Worm (Caenorhabditis elegans) whole organism, mixed stage, embryonic: Measurements from ENCODE around the gene egal-1.
A peak's percentile ranks its signal among the peaks of the same experiment; 100 is the strongest.

Source experiments
- bed-3 ChIP-seq: fragments of 200-800 bp; sonication (Bioruptor generic); optimal IDR thresholded peaks from 3 replicates; lab custom pipeline; 2018; ENCODE audit warnings: mild to moderate bottlenecking, missing genetic modification characterization, moderate library complexity, missing compliant biosample characterization
- blmp-1 ChIP-seq: fragments of 150-350 bp; optimal IDR thresholded peaks from 2 replicates; lab custom pipeline; 2014; ENCODE audit warnings: missing biosample characterization, missing genetic modification characterization
- ceh-39 ChIP-seq: fragments of 150-350 bp; optimal IDR thresholded peaks from 2 replicates; lab custom pipeline; 2014; ENCODE audit warnings: missing biosample characterization, missing genetic modification characterization
- ceh-43 ChIP-seq: fragments of 200-800 bp; sonication (Bioruptor generic); optimal IDR thresholded peaks from 2 replicates; lab custom pipeline; 2018; ENCODE audit warnings: mild to moderate bottlenecking, missing genetic modification characterization, moderate library complexity, missing compliant biosample characterization
- ceh-83 ChIP-seq: fragments of 200-800 bp; sonication (Bioruptor generic); optimal IDR thresholded peaks from 2 replicates; lab custom pipeline; 2018; ENCODE audit warnings: mild to moderate bottlenecking, missing genetic modification characterization, missing compliant biosample characterization
- ces-1 ChIP-seq: fragments of 150-350 bp; optimal IDR thresholded peaks from 2 replicates; lab custom pipeline; 2014; ENCODE audit warnings: missing biosample characterization, missing genetic modification reagents, missing genetic modification characterization
- cnd-1 ChIP-seq: fragments of 200-800 bp; sonication (Bioruptor generic); optimal IDR thresholded peaks from 2 replicates; lab custom pipeline; 2018; ENCODE audit warnings: mild to moderate bottlenecking, missing genetic modification characterization, missing compliant biosample characterization
- drap-1 ChIP-seq: fragments of 200-800 bp; sonication (Bioruptor generic); optimal IDR thresholded peaks from 3 replicates; lab custom pipeline; 2018; ENCODE audit warnings: mild to moderate bottlenecking, missing genetic modification characterization, missing compliant biosample characterization
- elt-1 ChIP-seq: sonication (generic microtip); optimal IDR thresholded peaks from 2 replicates; lab custom pipeline; 2017; ENCODE audit warnings: missing genetic modification characterization, mild to moderate bottlenecking, missing compliant biosample characterization, antibody characterized with exemption, moderate library complexity, borderline replicate concordance; ENCODE audit not compliant: insufficient read depth
- flh-1 ChIP-seq: fragments of 200-800 bp; sonication (Bioruptor generic); optimal IDR thresholded peaks from 2 replicates; lab custom pipeline; 2018; ENCODE audit warnings: mild to moderate bottlenecking, missing genetic modification characterization, moderate library complexity, missing compliant biosample characterization
- hlh-1 ChIP-seq: fragments of 150-350 bp; optimal IDR thresholded peaks from 2 replicates; lab custom pipeline; 2014; ENCODE audit warnings: missing biosample characterization, missing genetic modification reagents, missing genetic modification characterization
- lin-13 ChIP-seq: fragments of 150-350 bp; optimal IDR thresholded peaks from 2 replicates; lab custom pipeline; 2014; ENCODE audit warnings: missing biosample characterization, missing genetic modification characterization
- lsy-2 ChIP-seq: fragments of 150-350 bp; optimal IDR thresholded peaks from 2 replicates; lab custom pipeline; 2014; ENCODE audit warnings: missing biosample characterization, missing genetic modification characterization
- mab-5 ChIP-seq: fragments of 150-350 bp; optimal IDR thresholded peaks from 2 replicates; lab custom pipeline; 2014; ENCODE audit warnings: missing biosample characterization, missing genetic modification characterization
- mep-1 ChIP-seq: fragments of 150-350 bp; optimal IDR thresholded peaks from 2 replicates; lab custom pipeline; 2017; ENCODE audit warnings: missing biosample characterization, missing genetic modification reagents, missing genetic modification characterization, inconsistent platforms
- mls-2 ChIP-seq: sonication (generic microtip); optimal IDR thresholded peaks from 2 replicates; lab custom pipeline; 2016; ENCODE audit warnings: mild to moderate bottlenecking, missing genetic modification characterization, moderate library complexity, missing compliant biosample characterization
- nhr-12 ChIP-seq: fragments of 150-350 bp; optimal IDR thresholded peaks from 2 replicates; lab custom pipeline; 2014; ENCODE audit warnings: missing biosample characterization, missing genetic modification characterization
- nhr-2 ChIP-seq: fragments of 150-350 bp; optimal IDR thresholded peaks from 2 replicates; lab custom pipeline; 2014; ENCODE audit warnings: missing biosample characterization, missing genetic modification characterization
- nhr-237 ChIP-seq: fragments of 150-350 bp; optimal IDR thresholded peaks from 2 replicates; lab custom pipeline; 2014; ENCODE audit warnings: missing biosample characterization, missing genetic modification characterization
- nhr-28 ChIP-seq: fragments of 150-350 bp; optimal IDR thresholded peaks from 2 replicates; lab custom pipeline; 2014; ENCODE audit warnings: missing biosample characterization, missing genetic modification characterization
- nhr-76 ChIP-seq: sonication (generic microtip); optimal IDR thresholded peaks from 2 replicates; lab custom pipeline; 2017; ENCODE audit warnings: missing biosample characterization, missing genetic modification characterization
- pha-4 ChIP-seq: fragments of 150-350 bp; optimal IDR thresholded peaks from 2 replicates; lab custom pipeline; 2018; ENCODE audit warnings: missing biosample characterization, missing genetic modification reagents, missing genetic modification characterization
- sem-2 ChIP-seq: fragments of 200-800 bp; sonication (Bioruptor generic); optimal IDR thresholded peaks from 2 replicates; lab custom pipeline; 2018; ENCODE audit warnings: mild to moderate bottlenecking, missing genetic modification characterization, missing compliant biosample characterization
- tbx-8 ChIP-seq: fragments of 200-800 bp; sonication (Bioruptor generic); optimal IDR thresholded peaks from 2 replicates; lab custom pipeline; 2018; ENCODE audit warnings: mild to moderate bottlenecking, missing genetic modification characterization, moderate library complexity, missing compliant biosample characterization
- unc-39 ChIP-seq: fragments of 150-350 bp; optimal IDR thresholded peaks from 2 replicates; lab custom pipeline; 2014; ENCODE audit warnings: missing biosample characterization, missing genetic modification characterization
- unc-62 ChIP-seq: fragments of 150-350 bp; optimal IDR thresholded peaks from 2 replicates; lab custom pipeline; 2014; ENCODE audit warnings: missing biosample characterization, missing genetic modification reagents, missing genetic modification characterization
- zip-8 ChIP-seq: fragments of 150-350 bp; optimal IDR thresholded peaks from 2 replicates; lab custom pipeline; 2014; ENCODE audit warnings: missing biosample characterization, missing genetic modification characterization

egal-1 gene

DNA sequence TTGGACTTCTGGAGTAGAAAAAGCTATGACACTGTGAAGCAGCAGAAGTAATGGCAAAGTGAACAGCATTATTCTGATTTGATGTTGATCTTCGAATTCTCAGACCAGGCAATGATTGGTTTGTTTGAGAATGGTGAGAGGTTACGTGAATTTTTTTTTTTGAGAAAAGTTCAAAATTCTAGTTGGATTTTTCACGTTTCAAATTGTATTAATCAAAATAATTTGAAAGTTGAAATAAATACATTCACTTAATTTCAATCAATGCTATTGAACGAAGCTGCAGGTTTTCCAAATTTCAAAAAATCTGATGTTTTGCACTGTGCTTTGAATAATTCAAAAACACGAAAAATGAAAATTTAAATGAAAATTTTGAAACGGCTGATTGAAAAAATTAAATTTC, 27.9 kb upstream of the egal-1 start, which contains the start of gene C31H1.5:
TSS of gene C31H1.5 (minus strand) at position 101 of the 400 bp plus-strand sequence.
- TF ChIP-seq zip-8 (tag; lab: Kevin White, UChicago) (no peak), lin-13 (no peak), unc-62 (GFP tag; lab: Kevin White, UChicago) (no peak), mab-5 (tag; lab: Kevin White, UChicago) (no peak), drap-1 (GFP tag; lab: Kevin White, UChicago) (no peak), mls-2 (tag; lab: Kevin White, UChicago) (no peak), sem-2 (GFP tag; lab: Kevin White, UChicago) (no peak)

DNA sequence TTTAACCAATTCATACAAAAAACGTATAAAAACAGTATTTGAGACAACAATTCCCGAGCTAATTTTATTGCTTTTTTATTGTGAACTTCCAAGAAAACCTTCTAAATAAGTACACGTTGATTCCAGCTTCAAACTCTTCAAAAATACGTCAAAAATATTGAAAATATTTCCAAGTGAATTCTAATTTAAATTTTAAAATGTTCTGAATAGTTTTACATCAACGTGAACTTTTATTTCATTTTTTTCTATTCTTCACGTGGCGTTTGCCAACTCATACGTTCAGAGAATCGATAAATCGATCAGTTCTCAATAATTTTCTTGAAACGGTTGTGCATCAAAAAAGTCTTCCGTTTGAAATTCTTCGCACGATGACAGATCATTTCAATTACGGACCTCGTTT, 27.4 kb upstream of the egal-1 start, which contains the start of gene C31H1.1:
TSS of gene C31H1.1 (plus strand) at position 301 of the 400 bp plus-strand sequence.
- TF ChIP-seq ceh-83 (GFP tag; lab: Kevin White, UChicago), result no peak
- TF ChIP-seq, all 35 proteins: peak for 0

DNA sequence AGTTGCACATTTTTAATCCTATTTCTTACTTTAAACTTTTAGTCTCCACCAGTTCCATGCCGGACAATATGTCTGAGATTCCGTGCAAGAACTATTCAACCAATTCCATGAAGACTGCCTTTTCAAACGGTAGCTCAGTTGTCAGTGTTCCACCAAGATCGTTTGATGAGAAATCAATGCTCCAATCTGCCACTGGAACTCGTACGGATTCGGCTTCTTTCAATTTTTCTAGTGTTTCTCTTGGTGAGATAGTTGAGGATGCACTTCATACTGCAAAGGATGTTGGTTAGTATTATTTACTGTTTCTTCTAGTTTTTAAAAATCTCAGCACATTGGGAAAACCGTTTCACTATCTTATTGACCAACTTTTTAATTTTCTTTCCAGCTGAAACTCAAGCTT, 25.0 kb upstream of the egal-1 start:
- no peak for TF ChIP-seq mep-1
- no peak for TF ChIP-seq hlh-1
- no peak for TF ChIP-seq mls-2 (tag; lab: Kevin White, UChicago)
- no peak for TF ChIP-seq flh-1 (GFP tag; lab: Kevin White, UChicago)
- no peak for TF ChIP-seq tbx-8 (GFP tag; lab: Kevin White, UChicago)
- no peak for TF ChIP-seq pha-4 (tag; lab: Kevin White, UChicago)
- no peak for TF ChIP-seq nhr-2 (tag; lab: Kevin White, UChicago)
- no peak for TF ChIP-seq nhr-76 (tag; lab: Kevin White, UChicago)
- no peak for TF ChIP-seq nhr-28
- TF ChIP-seq blmp-1 (tag; lab: Kevin White, UChicago), result no peak
- TF ChIP-seq ces-1 (GFP tag; lab: Kevin White, UChicago), result no peak
- no peak for TF ChIP-seq unc-62 (GFP tag; lab: Kevin White, UChicago)
- TF ChIP-seq lin-13, result no peak
- TF ChIP-seq ceh-39, result no peak
- no peak for TF ChIP-seq sem-2 (GFP tag; lab: Kevin White, UChicago)
- no peak for TF ChIP-seq nhr-237 (tag; lab: Kevin White, UChicago)
- TF ChIP-seq cnd-1, result no peak
- no peak for TF ChIP-seq unc-39 (tag; lab: Kevin White, UChicago)
- no peak for TF ChIP-seq ceh-43 (GFP tag; lab: Kevin White, UChicago)
- TF ChIP-seq ceh-83 (GFP tag; lab: Kevin White, UChicago), result no peak

DNA sequence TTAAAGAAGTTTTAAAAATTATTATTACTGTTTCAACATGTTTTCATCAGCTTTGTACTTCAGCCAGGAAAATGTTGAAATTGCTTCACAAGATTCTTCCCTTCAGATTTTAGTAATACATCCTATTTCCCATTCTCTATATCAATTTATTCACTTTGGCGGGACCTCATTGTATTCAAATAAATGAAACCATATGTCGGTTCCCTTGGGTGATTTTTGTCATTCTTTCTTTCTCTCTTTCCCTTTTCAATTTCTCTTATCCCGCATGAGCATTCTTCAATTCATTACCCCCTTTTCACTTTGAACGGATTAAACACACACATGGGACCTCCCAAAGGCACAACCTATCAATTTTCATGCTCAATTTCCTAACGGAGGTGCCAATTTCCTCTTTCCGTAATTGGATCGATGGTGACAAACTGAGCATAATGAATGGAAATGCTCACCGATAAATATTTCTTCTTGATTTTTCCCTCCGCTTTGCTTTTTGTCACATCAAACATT, 21.0 kb upstream of the egal-1 start:
- TF ChIP-seq lsy-2 (tag; lab: Kevin White, UChicago) (no peak), ces-1 (GFP tag; lab: Kevin White, UChicago) (peak; percentile 95)

DNA sequence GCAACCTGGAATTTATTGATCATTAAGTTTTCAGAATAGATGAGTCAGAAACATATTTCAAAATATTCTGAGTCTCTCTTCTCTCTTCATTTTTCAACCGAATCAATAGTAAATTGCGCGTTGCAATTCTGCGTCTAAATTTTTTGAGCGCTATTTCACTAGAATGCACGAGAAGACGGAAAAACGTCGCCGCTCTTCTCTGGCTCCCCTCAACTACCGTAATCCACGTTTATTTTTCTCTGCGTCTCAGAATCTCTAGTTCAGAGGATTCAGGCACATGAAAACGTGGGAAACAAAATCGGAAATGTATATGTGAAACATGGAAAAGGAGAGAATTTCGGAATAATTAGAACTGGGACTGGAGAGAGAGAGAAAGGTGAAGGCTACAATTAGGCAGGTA, 19.1 kb upstream of the egal-1 start:
- no peak for TF ChIP-seq mep-1
- TF ChIP-seq elt-1 (tag; lab: Kevin White, UChicago), result no peak
- TF ChIP-seq nhr-76 (tag; lab: Kevin White, UChicago), result no peak
- peak; percentile 87 for TF ChIP-seq lsy-2 (tag; lab: Kevin White, UChicago)
- TF ChIP-seq ces-1 (GFP tag; lab: Kevin White, UChicago), result peak; percentile 54

DNA sequence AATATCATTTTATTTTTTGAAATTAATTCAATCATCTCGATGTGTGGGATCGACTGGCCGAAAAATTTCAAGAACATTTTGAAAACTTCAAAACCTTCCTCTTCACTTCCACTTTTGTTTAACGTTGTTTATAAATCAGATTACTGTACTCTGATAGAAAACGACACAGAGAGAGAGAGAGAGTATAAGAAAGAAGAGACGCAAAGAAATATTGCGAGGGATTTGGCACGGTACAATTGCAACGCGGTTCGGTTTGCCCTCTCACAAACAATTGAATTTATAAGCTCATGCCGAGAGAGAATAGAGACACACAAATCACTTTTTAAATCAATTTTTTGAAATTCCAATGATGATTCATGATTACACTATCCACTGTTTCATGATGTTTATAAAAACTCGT, 18.2 kb upstream of the egal-1 start:
- TF ChIP-seq nhr-28, result no peak
- no peak for TF ChIP-seq ceh-43 (GFP tag; lab: Kevin White, UChicago)

DNA sequence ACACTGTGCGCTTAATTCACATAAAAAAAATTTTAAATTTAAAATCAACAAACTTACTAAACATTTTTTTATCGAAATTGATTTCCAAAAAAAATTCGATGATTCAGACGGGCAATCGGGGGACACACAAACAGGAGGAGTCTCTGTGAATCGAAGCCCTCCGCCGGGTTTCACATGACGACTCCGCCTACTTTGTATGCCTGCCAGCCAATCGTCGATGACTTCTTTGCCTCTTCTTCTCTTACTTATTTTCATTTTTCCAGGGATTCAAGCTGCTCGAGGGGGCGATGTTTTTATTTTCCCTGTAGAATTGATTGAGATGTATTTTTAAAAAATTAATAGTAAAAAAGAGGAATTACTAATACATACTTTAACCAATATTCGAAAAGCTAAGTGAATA, 17.7 kb upstream of the egal-1 start, which contains the start of gene lntl-1:
TSS of gene lntl-1 (minus strand) at position 185 of the 400 bp plus-strand sequence.
- TF ChIP-seq lsy-2 (tag; lab: Kevin White, UChicago) (peak; percentile 30), nhr-2 (tag; lab: Kevin White, UChicago) (no peak), mab-5 (tag; lab: Kevin White, UChicago) (no peak), ceh-43 (GFP tag; lab: Kevin White, UChicago) (no peak)

DNA sequence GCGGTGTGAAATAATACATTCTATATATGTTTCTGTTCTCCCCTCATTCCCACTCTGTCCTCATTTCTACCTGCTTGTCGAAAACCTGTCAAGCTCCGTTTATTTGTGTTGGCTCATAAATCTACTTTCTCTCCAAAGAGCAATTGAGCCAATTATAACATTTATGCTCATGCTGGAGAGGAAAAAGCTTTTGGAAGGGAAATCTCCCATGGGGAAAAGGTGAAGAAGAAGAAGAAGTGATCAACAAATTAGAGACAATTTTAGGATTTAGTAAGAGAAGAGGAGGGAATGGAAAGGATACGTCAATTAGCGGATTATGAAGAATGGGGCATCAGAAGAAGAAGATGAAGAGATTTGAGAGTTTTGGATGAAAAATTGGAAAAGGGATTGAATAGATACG, 14.9 kb upstream of the egal-1 start:
- TF ChIP-seq ceh-39 (no peak), bed-3 (GFP tag; lab: Kevin White, UChicago) (no peak), drap-1 (GFP tag; lab: Kevin White, UChicago) (no peak), nhr-12 (tag; lab: Kevin White, UChicago) (no peak), unc-62 (GFP tag; lab: Kevin White, UChicago) (peak; percentile 7), lsy-2 (tag; lab: Kevin White, UChicago) (no peak), ces-1 (GFP tag; lab: Kevin White, UChicago) (peak; percentile 79), nhr-28 (no peak), flh-1 (GFP tag; lab: Kevin White, UChicago) (no peak)
